Worm (Caenorhabditis elegans) whole organism, L3 larva: Measurements from ENCODE around the gene frk-1.

Experiments used
- R02D3.7 ChIP-seq: fragments of 150-350 bp; optimal IDR thresholded peaks from 2 replicates; lab custom pipeline; 2014; ENCODE audit warnings: missing biosample characterization, missing genetic modification characterization
- ceh-16 ChIP-seq: sonication (generic microtip); optimal IDR thresholded peaks from 2 replicates; lab custom pipeline; 2017; ENCODE audit warnings: missing biosample characterization, missing genetic modification characterization
- daf-12 ChIP-seq: fragments of 150-350 bp; optimal IDR thresholded peaks from 2 replicates; lab custom pipeline; 2014; ENCODE audit warnings: missing biosample characterization, missing genetic modification reagents, missing genetic modification characterization
- egl-27 ChIP-seq: sonication (generic microtip); optimal IDR thresholded peaks from 4 replicates; lab custom pipeline; 2017; ENCODE audit warnings: missing biosample characterization, missing genetic modification reagents, missing genetic modification characterization
- elt-1 ChIP-seq: fragments of 150-350 bp; optimal IDR thresholded peaks from 2 replicates; lab custom pipeline; 2014; ENCODE audit warnings: missing biosample characterization, missing genetic modification characterization
- elt-3 ChIP-seq, 3 experiments: fragments of 150-350 bp in 1 of 3; sonication (generic microtip) in 2 of 3; optimal IDR thresholded peaks; 2 replicates in 2 of 3; 4 replicates in 1 of 3; lab custom pipeline; 2014 to 2017; ENCODE audit warnings: missing biosample characterization in 3 of 3, missing genetic modification characterization in 3 of 3
- fos-1 ChIP-seq: fragments of 150-350 bp; optimal IDR thresholded peaks from 2 replicates; lab custom pipeline; 2014; ENCODE audit warnings: missing biosample characterization, missing genetic modification characterization
- lsy-12 ChIP-seq: sonication (generic microtip); optimal IDR thresholded peaks from 2 replicates; lab custom pipeline; 2016; ENCODE audit warnings: mild to moderate bottlenecking, missing genetic modification characterization, missing compliant biosample characterization
- nhr-76 ChIP-seq: fragments of 150-350 bp; sonication (generic microtip); optimal IDR thresholded peaks from 5 replicates; lab custom pipeline; 2014; ENCODE audit warnings: missing biosample characterization, missing genetic modification characterization
- zag-1 ChIP-seq: fragments of 150-350 bp; optimal IDR thresholded peaks from 2 replicates; lab custom pipeline; 2014; ENCODE audit warnings: missing biosample characterization, missing genetic modification characterization
- ztf-11 ChIP-seq: fragments of 150-350 bp; optimal IDR thresholded peaks from 2 replicates; lab custom pipeline; 2014; ENCODE audit warnings: missing biosample characterization, missing genetic modification characterization
- ztf-4 ChIP-seq: fragments of 150-350 bp; optimal IDR thresholded peaks from 2 replicates; lab custom pipeline; 2014; ENCODE audit warnings: missing biosample characterization, missing genetic modification characterization

Gene frk-1

ce11 chrIV:10095171-10095570 lies 52.2 kb downstream of the frk-1 start, which contains the start of the genes C04G2.5 and msp-36:
TSS of gene C04G2.5 (minus strand) at chrIV:10095271.
TSS of gene msp-36 (plus strand) at chrIV:10095433.
- no peak for TF ChIP-seq zag-1 (tag; lab: Kevin White, UChicago)
- TF ChIP-seq elt-3 (tag; optimal IDR thresholded peaks at IDR 0.05; lab: Kevin White, UChicago), result no peak
- no peak for TF ChIP-seq fos-1 (tag; lab: Kevin White, UChicago)
- TF ChIP-seq ztf-11 (tag; lab: Kevin White, UChicago), result no peak
- TF ChIP-seq ztf-4, result no peak
- TF ChIP-seq ceh-16 (tag; lab: Kevin White, UChicago), result no peak
- no peak for TF ChIP-seq lsy-12 (tag; lab: Kevin White, UChicago)
- TF ChIP-seq egl-27 (tag; lab: Kevin White, UChicago), result no peak
- TF ChIP-seq nhr-76 (tag; lab: Kevin White, UChicago), result no peak
- TF ChIP-seq elt-1 (tag; lab: Kevin White, UChicago), result no peak
- no peak for TF ChIP-seq R02D3.7 (tag; lab: Kevin White, UChicago)
- TF ChIP-seq daf-12 (tag; lab: Kevin White, UChicago), result no peak
- TF ChIP-seq, all 47 proteins: peak for 0
